Worm (Caenorhabditis elegans) whole organism, dauer: ENCODE data around the gene T24H10.4.

ENCODE experiments used
- unc-62 ChIP-seq: sonication (generic microtip); optimal IDR thresholded peaks from 2 replicates; lab custom pipeline; 2017; ENCODE audit warnings: missing biosample characterization, missing genetic modification reagents, missing genetic modification characterization

The T24H10.4 gene

DNA sequence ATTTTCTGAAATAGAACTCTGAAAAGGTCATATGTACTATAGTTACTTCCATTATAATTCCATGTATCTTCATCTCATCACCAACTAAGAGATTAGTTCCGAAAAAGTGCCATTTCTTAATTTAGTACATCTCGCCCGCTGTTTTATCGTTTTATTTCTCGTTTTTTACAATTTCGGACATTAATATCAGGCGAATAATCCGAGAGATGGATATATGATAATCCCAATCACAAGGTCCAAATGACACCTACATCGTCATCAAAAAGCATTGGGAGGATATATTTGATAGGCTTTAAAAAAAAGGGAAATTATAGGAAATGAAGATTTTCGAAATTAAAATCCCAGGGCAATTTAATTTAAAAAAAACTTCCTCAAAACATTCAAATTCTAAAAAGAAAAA is 11.0 kb downstream of the T24H10.4 start:
- no peak for TF ChIP-seq unc-62 (GFP tag; lab: Kevin White, UChicago)

DNA sequence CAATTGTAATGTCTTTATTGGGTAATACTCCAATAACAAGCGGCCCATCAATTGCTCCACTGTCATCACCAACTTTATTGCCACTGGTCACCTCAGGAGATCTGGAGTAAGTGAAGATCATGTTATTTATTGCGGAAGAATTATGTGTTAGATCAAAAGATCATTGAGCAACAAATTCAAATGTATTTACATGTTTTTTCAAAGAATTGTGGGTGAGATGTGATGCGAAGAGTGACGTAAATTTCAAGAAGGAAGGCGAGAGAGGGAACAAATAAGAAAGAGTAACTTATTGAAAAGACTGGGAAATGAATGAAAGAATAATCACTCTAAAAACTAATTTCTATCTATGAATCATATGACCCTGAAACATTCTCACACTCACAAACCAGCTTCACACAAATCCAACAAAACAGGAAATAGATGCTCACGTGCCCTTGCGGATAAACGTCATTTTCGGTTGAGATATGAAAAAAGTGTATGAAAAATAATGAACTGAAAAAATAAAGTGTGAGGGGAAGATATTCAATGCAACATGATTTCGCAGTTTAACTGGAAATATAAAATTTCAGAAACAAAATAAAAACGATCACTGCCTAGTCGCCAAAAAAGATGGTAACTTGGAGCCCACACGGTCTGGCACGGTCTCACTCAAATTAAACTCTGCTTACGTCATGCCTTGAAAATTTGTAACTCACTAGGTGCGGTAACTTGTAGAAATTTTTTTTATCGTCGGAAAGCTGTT is 11.7 kb downstream of the T24H10.4 start:
- TF ChIP-seq unc-62 (GFP tag; lab: Kevin White, UChicago): no peak

DNA sequence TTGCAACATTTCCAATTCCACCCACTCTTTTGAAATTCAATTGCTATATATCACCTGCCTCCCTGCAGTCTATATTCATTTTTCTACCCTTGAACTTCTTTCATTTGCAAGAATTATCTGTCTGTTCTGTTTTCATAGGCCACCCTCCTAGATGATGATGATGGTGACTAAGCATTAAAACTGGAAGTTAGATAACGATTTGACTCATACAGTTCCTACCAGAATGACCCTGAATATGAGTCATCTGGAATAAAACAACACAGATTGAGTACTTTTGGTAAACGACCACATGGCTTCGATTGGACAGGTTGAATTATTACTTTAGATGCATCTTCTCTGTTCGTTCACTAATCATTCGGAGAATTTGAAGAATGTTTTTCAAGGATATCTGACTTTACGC is 15.0 kb downstream of the T24H10.4 start:
- TF ChIP-seq unc-62 (GFP tag; lab: Kevin White, UChicago): no peak

DNA sequence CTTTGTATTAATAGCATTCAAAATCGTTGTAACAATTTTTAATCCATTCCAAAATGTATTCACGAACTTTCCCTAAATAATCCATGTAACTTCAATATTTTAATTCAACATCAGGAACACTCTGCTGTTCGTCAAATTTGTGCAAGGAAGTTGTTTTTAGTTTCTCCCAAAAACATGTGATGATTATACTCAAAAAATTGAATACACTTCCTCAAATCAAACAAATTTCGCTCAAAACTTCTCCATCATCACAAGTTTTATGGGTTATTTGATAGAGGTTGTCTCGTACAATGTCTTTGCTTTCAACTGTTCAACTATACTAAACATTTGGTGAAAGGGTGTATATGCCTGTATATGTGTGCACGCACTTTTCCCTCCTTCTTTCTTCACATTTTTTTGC is 15.7 kb downstream of the T24H10.4 start:
- TF ChIP-seq unc-62 (GFP tag; lab: Kevin White, UChicago): no peak

DNA sequence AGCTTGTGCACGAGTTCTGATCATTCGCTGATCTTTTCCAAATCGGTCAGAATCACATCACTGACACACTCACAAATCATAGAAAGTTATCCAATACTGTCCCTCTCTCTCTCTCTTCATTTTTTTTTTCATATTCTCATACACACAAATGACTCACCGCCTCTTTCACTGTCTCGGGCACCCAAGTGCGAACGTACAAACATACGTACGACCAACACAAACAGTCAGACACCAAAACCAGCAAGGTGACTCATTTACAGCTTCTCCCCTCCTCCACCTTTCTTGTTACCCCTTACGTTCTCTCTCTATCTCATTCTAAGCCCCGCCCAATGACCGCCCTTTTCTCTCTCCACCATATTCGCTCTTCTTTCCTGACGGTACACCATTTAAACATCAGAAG is 17.6 kb downstream of the T24H10.4 start:
- no peak for TF ChIP-seq unc-62 (GFP tag; lab: Kevin White, UChicago)

DNA sequence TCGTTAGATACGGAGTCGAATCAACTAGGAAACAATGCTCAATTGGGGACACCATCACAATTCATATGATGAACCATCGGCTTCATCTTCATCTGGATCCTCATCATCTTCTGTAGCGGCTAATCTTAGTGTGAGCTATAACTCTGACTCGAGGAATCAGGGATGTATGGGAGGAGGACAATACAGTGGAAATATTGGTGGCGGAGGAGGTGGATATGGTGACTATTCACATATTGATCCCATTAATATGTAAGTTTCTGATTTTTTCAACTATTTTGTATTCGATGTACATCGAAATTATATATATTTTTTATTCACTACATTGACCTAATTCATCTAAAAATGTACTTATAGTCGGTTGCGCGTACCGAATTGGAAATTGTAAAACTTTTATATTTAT is 18.0 kb downstream of the T24H10.4 start:
- no peak for TF ChIP-seq unc-62 (GFP tag; lab: Kevin White, UChicago)

DNA sequence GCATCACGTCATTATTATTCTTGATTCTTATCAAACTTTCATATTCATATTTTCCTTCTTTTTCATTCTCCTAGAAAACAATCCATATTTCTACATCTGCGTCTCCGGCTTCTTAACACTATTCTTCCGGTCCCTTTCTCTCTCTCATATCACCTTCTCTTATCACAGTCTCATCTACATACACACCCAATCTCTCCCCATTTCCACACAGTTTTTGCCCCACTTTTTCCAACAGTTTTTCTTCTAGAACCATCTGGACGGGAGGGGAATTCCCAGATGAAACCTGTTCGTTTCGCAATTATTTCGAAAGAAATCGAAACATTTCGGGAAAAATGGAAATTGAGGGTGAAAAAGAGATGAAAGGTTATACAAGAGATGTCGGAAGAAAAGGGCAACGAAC is 18.8 kb downstream of the T24H10.4 start:
- TF ChIP-seq unc-62 (GFP tag; lab: Kevin White, UChicago): no peak

DNA sequence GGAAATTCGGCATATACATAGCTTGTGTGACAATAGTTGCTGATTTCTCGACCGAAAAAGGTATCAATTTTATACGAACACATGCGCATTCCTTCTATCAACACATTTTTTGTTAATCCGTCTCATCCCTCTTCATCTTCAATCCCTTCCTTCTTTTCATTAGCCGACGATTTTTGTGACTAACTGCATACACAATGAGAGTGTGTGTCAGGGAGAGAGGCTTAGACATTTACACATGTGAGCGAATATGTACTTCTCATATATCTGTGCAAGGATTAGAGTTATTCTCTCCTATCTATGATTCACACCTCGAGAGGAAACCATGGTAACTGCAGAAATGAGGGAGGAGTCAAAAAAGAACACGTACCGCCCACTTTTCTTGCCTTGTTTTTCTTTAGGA is 21.0 kb downstream of the T24H10.4 start:
- no peak for TF ChIP-seq unc-62 (GFP tag; lab: Kevin White, UChicago)

DNA sequence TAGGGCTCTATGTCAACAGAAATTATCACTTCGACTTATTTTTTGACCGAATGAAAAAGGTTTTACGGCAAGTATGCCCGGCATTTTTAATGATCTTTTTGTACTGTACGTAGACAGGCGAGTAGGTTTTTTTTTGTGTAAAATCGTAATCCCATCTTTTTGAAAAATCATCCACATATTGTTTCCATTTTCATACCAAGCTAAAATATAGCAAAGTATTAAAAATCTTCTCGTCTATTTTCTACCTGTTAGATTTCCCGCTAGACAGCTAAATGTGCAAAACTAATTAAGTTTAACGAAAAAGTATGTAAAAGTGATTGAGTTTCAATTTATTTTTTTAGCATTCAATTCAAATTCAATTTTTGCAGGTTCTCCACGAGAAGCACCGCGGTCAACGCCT is 22.0 kb downstream of the T24H10.4 start, which contains the start of gene C16D2.1:
Gene C16D2.1 (plus strand): TSS at position 301 of the 400 bp plus-strand sequence.
- no peak for TF ChIP-seq unc-62 (GFP tag; lab: Kevin White, UChicago)

DNA sequence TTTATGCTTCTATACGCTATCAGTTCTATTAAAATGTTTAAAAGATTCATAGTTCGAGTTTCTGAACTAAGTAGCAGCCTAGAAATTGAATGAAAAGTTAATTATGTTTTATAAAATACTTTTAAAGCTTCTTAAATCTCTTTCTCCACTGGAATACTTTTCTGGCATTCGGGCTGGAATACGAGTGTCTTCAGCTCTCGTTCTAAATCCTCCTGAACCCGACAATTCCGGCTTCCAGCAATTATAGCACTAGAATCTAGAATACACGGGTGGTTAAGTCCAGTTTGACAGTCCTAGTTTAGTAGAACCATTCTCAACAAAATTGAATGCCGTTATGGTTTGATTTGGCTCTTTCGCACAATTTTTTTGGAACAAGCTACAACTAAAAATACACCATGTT is 23.0 kb downstream of the T24H10.4 start:
- no peak for TF ChIP-seq unc-62 (GFP tag; lab: Kevin White, UChicago)

DNA sequence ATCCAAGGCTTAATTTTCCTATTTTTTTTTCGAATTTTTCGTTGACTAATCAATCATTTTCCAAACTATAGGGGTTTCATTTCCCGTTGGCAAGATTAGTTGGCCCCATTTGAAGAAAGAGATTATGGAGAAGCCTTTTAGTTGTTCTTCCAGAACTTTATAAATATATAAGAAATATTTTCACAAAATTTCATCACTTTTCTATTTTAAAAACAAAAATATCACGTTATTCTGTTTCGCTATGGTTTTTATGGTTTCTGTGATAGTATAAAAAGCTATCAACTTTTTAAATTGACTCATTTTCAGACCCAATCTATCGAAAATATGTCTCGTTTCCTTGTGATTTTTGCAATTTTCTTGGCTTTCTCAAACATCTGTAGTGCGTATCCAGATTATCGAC is 26.5 kb downstream of the T24H10.4 start, which contains the start of gene nlp-78:
Gene nlp-78 (plus strand): TSS at position 301 of the 400 bp plus-strand sequence.
- no peak for TF ChIP-seq unc-62 (GFP tag; lab: Kevin White, UChicago)

DNA sequence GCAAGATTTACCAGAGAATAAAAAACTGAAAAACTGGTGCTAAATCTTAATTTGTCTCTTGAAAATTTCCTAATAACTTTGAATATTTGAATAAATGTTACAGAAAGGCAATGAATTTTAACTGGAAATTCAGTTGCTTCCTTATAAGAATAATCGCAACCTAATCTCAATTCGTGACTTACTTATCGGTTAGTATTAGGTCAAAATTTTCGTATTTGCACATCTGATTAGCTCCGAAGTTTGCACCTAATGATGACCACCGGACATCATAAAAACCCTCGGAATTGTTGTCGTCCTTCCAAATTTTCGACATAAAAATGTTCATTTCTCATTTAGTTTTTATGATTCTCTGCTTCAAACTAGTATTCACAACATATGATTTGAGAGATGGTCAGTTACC is 28.5 kb downstream of the T24H10.4 start, which contains the start of gene C16D2.3:
Gene C16D2.3 (plus strand): TSS at position 301 of the 400 bp plus-strand sequence.
- TF ChIP-seq unc-62 (GFP tag; lab: Kevin White, UChicago): no peak

DNA sequence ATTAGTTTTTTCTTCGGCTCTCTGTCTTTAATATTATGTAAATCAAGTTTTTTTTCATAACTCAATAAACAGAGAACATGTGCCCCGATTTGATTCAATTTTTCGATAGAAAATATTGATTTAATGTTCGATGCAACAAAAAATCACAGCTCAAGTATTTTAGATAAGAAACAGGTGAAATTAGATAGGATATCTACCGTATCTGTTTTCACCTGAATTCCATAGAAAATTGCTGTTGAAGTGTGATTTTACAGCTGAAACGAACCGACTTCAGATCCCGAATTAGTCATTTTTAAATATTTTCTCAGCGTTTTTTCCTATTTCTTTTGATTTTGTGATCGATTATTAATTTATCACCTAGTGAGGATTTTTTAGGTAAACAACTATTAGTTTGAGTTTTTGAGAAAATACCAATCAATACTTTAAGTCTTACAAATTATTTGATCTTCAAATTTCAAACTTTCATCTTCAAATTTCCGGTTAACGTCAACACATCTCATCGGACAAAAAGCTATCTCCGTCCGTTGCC is 29.9 kb downstream of the T24H10.4 start, which contains the start of gene Y9C2UA.1:
Gene Y9C2UA.1 (plus strand): TSS at position 479 of the 529 bp plus-strand sequence.
- TF ChIP-seq unc-62 (GFP tag; lab: Kevin White, UChicago): no peak

DNA sequence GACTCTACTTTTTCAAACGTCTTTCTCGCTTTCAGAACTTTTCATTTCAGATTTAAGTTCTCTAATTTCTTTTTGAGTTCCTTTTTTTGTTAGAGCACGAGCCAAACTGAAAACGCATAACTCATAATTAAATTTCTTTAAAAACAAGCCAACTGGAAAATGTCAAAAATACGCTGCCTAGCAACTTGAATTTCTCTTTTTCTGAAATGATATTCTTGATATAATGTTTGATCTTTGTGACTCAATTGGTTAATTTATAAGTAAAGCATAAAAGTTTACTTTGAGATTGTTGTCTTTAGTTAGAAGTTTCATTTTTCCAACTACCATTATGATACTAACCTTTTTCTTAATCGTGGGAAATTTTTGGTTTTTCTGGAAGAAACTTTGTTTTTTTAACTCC is 31.8 kb downstream of the T24H10.4 start:
- no peak for TF ChIP-seq unc-62 (GFP tag; lab: Kevin White, UChicago)

DNA sequence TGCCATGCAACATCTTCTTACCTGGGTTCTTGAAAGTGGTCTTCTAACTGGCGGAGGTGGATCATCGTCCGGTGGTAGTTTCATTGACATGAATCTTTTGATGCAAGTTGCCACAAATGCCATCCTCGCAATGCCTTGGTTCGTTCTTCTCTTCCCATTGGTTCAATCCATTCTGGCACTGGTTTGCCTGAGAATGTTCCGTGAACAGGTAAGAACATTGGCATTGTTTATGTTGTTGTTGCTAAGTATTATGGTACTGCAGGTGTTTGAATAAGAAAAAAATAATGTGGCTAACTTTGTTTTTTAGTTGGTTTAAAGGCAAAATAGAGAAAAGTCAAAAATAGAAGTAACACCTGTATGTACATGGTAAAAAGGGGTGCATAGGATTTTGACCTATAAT is 34.5 kb downstream of the T24H10.4 start:
- no peak for TF ChIP-seq unc-62 (GFP tag; lab: Kevin White, UChicago)

DNA sequence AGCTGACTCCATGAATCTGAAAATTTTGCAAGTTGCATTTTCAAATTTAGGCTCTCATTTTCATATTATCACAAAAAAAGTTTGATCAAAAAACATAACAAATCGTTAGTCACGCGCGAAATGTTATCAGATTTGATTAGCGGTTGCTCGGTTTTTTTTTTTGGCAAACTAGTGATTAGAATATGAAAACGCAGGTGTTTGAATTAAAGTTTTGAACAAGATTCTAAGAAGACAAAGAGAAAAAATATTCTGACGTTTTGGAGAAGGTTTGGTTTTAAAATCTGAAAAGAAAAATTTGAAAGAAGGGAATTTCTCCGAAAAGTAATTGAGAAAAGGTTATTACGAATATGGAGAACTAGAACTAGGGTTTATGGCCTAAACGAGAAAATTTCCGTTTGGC is 35.0 kb downstream of the T24H10.4 start:
- no peak for TF ChIP-seq unc-62 (GFP tag; lab: Kevin White, UChicago)

DNA sequence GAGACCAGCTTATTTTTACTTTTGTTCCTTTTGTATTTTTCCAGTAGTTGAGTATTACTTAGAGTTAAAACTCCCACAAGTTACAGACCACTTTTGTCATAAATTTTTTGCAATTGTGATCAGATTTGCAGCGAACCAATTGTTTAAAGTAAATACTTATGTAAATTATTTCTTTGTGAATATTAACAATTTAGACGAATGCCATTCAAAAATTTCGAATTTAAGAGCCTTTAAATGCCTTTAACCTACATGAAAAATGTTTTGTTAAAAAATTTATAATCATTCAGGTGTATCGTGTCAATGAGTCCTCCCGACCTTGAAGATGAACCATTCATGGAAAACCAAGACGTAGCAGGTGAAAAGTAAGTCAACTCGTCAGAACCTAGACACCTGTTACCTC is 36.6 kb downstream of the T24H10.4 start, which contains the start of gene W07A12.4:
Gene W07A12.4 (plus strand): TSS at position 301 of the 400 bp plus-strand sequence.
- no peak for TF ChIP-seq unc-62 (GFP tag; lab: Kevin White, UChicago)
